Worm (Caenorhabditis elegans): ENCODE data around the gene exos-4.1.

DNA sequence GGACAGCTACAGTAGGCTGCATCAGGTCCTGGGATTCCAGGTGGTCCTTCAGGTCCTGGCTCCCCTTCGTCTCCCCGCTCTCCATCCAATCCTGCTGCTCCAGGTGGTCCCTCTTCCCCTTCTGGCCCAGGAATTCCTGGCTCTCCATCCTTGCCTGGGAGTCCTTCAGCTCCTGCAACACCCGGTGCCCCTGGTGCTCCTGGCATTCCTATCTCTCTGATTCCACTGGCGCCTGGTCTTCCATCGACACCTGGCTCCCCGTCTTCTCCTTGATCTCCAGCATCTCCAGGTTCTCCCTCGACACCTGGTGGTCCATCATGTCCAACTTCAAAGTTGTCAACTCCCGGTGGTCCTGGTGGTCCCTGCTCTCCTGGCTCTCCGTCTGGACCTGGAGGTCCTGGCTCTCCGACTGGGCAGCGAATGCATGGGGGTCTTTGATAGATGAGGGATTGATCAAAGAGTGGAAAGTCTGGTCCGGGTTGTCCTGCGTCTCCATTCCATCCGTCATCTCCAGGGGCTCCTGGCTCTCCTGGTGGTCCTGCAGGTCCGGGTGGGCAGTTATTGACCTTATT is 9.0 kb upstream of the exos-4.1 start:
- TF ChIP-seq nhr-237 (tag; optimal IDR thresholded peaks at IDR 0.05) (no peak), elt-1 (tag; optimal IDR thresholded peaks at IDR 0.05; ENCODE audit: borderline replicate concordance, insufficient read depth) (no peak), unc-62 (GFP tag; optimal IDR thresholded peaks at IDR 0.05) (no peak), ham-2 (GFP tag; optimal IDR thresholded peaks at IDR 0.05) (no peak)
